Fruit fly (Drosophila melanogaster) whole organism, embryonic: ENCODE results near the gene CG34258.

Experiments used
- Asciz ChIP-seq: fragments of 200-800 bp; sonication (Bioruptor generic); optimal IDR thresholded peaks from 2 replicates; lab custom pipeline; 2017; ENCODE audit warnings: missing biosample characterization, mild to moderate bottlenecking, missing genetic modification characterization, missing genetic modification reagents
- Atf-2 ChIP-seq: fragments of 200-800 bp; sonication (Bioruptor generic); optimal IDR thresholded peaks from 2 replicates; lab custom pipeline; 2016; ENCODE audit warnings: missing biosample characterization, missing genetic modification characterization
- CG10543 ChIP-seq: fragments of 200-800 bp; sonication (Bioruptor generic); optimal IDR thresholded peaks from 3 replicates; lab custom pipeline; 2017; ENCODE audit warnings: missing biosample characterization, mild to moderate bottlenecking, missing genetic modification characterization, moderate library complexity
- CG11695 ChIP-seq: fragments of 200-800 bp; sonication (Bioruptor generic); IDR thresholded peaks from 3 replicates; pipeline ENCODE4 v1.3.6; 2022; ENCODE audit warnings: missing biosample characterization, missing genetic modification characterization
- CG1233 ChIP-seq: fragments of 200-800 bp; sonication (Bioruptor generic); optimal IDR thresholded peaks from 4 replicates; lab custom pipeline; 2018; ENCODE audit warnings: missing biosample characterization, mild to moderate bottlenecking, missing genetic modification characterization
- CG12769 ChIP-seq: fragments of 200-800 bp; sonication (Bioruptor generic); optimal IDR thresholded peaks from 2 replicates; lab custom pipeline; 2019; ENCODE audit warnings: missing biosample characterization, mild to moderate bottlenecking, missing genetic modification characterization, moderate library complexity
- CG14050 ChIP-seq: fragments of 200-800 bp; sonication (Bioruptor generic); IDR thresholded peaks from 3 replicates; pipeline ENCODE4 v1.3.6; 2022; ENCODE audit warnings: missing biosample characterization, missing genetic modification characterization
- CG16779 ChIP-seq: fragments of 200-800 bp; sonication (Bioruptor generic); IDR thresholded peaks from 2 replicates; pipeline ENCODE4 v1.3.6; 2022; ENCODE audit warnings: missing biosample characterization, missing genetic modification characterization
- CG17385 ChIP-seq: fragments of 200-800 bp; sonication (Bioruptor generic); optimal IDR thresholded peaks from 3 replicates; lab custom pipeline; 2018; ENCODE audit warnings: missing biosample characterization, mild to moderate bottlenecking, missing genetic modification characterization
- CG7839 ChIP-seq: fragments of 200-800 bp; sonication (Bioruptor generic); optimal IDR thresholded peaks from 3 replicates; lab custom pipeline; 2018; ENCODE audit warnings: missing biosample characterization, mild to moderate bottlenecking, missing genetic modification characterization, moderate library complexity
- D ChIP-seq, 2 experiments: fragments of 200-800 bp in 1 of 2; fragments of >200 bp in 1 of 2; sonication (Bioruptor generic) in 1 of 2; optimal IDR thresholded peaks; 2 replicates in 1 of 2; 3 replicates in 1 of 2; lab custom pipeline; 2017; ENCODE audit warnings: mild to moderate bottlenecking in 1 of 2, missing biosample characterization in 1 of 2, missing genetic modification characterization in 1 of 2, missing genetic modification reagents in 1 of 2
- D19A ChIP-seq: fragments of 200-800 bp; optimal IDR thresholded peaks from 3 replicates; lab custom pipeline; 2019; ENCODE audit warnings: missing biosample characterization, mild to moderate bottlenecking, missing genetic modification characterization, moderate library complexity
- Ets65A ChIP-seq: fragments of 200-800 bp; sonication (Bioruptor generic); peaks from one replicate; lab custom pipeline; 2016; ENCODE audit warnings: missing biosample characterization, missing genetic modification characterization
- HLH54F ChIP-seq: fragments of 200-800 bp; sonication (Bioruptor generic); optimal IDR thresholded peaks from 3 replicates; lab custom pipeline; 2016; ENCODE audit warnings: missing biosample characterization, missing genetic modification characterization
- Pdp1 ChIP-seq, 2 experiments: fragments of 200-800 bp; sonication (Bioruptor generic); optimal IDR thresholded peaks; 3 replicates each; lab custom pipeline; 2016; ENCODE audit warnings: missing biosample characterization in 2 of 2, missing genetic modification characterization in 2 of 2, mild to moderate bottlenecking in 1 of 2, moderate library complexity in 1 of 2
- Scr ChIP-seq: fragments of 200-800 bp; sonication (Bioruptor generic); IDR thresholded peaks from 2 replicates; pipeline ENCODE4 v1.3.6; 2022; ENCODE audit warnings: missing biosample characterization, missing genetic modification characterization; ENCODE audit not compliant: partially characterized antibody
- Trl ChIP-seq, 3 experiments: fragments of >200 bp in 2 of 3; fragments of 200-800 bp in 1 of 3; sonication (Bioruptor generic) in 1 of 3; optimal IDR thresholded peaks; 2 replicates in 1 of 3; 3 replicates in 2 of 3; lab custom pipeline; 2016 to 2017; ENCODE audit warnings: missing biosample characterization in 1 of 3, missing genetic modification characterization in 1 of 3
- abd-A ChIP-seq: fragments of 200-800 bp; sonication (Bioruptor generic); optimal IDR thresholded peaks from 3 replicates; lab custom pipeline; 2019; ENCODE audit warnings: missing biosample characterization, mild to moderate bottlenecking, missing genetic modification characterization, moderate library complexity
- amos ChIP-seq: fragments of 200-800 bp; sonication (Bioruptor generic); IDR thresholded peaks from 2 replicates; pipeline ENCODE4 v1.3.6; 2022; ENCODE audit warnings: missing biosample characterization, missing genetic modification characterization; ENCODE audit not compliant: partially characterized antibody
- ara ChIP-seq: fragments of 200-800 bp; sonication (Bioruptor generic); IDR thresholded peaks from 2 replicates; pipeline ENCODE4 v1.3.6; 2022; ENCODE audit warnings: missing biosample characterization, missing genetic modification characterization
- chif ChIP-seq, 2 experiments: fragments of 200-800 bp; sonication (Bioruptor generic); optimal IDR thresholded peaks; 3 replicates each; lab custom pipeline; 2016; ENCODE audit warnings: missing biosample characterization in 2 of 2, missing genetic modification characterization in 2 of 2
- chinmo ChIP-seq: fragments of 200-800 bp; sonication (Bioruptor generic); IDR thresholded peaks from 4 replicates; pipeline ENCODE4 v1.3.6; 2022; ENCODE audit warnings: missing biosample characterization, missing genetic modification characterization; ENCODE audit not compliant: partially characterized antibody
- eve ChIP-seq, 2 experiments: fragments of >200 bp; optimal IDR thresholded peaks; 2 replicates each; lab custom pipeline; 2017; ENCODE audit warnings: missing biosample characterization in 2 of 2, missing genetic modification characterization in 2 of 2
- exex ChIP-seq: fragments of 200-800 bp; sonication (Bioruptor generic); optimal IDR thresholded peaks from 4 replicates; lab custom pipeline; 2018; ENCODE audit warnings: missing biosample characterization, mild to moderate bottlenecking, missing genetic modification characterization, moderate library complexity
- gro ChIP-seq: fragments of 200-800 bp; sonication (Bioruptor generic); optimal IDR thresholded peaks from 2 replicates; lab custom pipeline; 2016; ENCODE audit warnings: missing biosample characterization, missing genetic modification characterization
- insv ChIP-seq, 2 experiments: fragments of 200-800 bp; sonication (Bioruptor generic); optimal IDR thresholded peaks; 3 replicates each; lab custom pipeline; 2016 to 2018; ENCODE audit warnings: missing biosample characterization in 2 of 2, missing genetic modification characterization in 2 of 2
- ken ChIP-seq: fragments of 200-800 bp; sonication (Bioruptor generic); IDR thresholded peaks from 3 replicates; pipeline ENCODE4 v1.3.6; 2022; ENCODE audit warnings: missing biosample characterization, missing genetic modification characterization
- kni ChIP-seq: fragments of 200-800 bp; sonication (Bioruptor generic); optimal IDR thresholded peaks from 3 replicates; lab custom pipeline; 2017; ENCODE audit warnings: mild to moderate bottlenecking, missing biosample characterization, missing genetic modification reagents, missing genetic modification characterization
- lov ChIP-seq, 2 experiments: fragments of 200-800 bp in 1 of 2; fragments of >200 bp in 1 of 2; sonication (Bioruptor generic) in 1 of 2; IDR thresholded peaks in 1 of 2; optimal IDR thresholded peaks in 1 of 2; 2 replicates in 1 of 2; 3 replicates in 1 of 2; pipeline versions ENCODE4 v1.3.6 to Lab custom; 2017 to 2022; ENCODE audit warnings: missing biosample characterization in 1 of 2, missing genetic modification characterization in 1 of 2
- phol ChIP-seq: fragments of 200-800 bp; sonication (Bioruptor generic); optimal IDR thresholded peaks from 3 replicates; lab custom pipeline; 2018; ENCODE audit warnings: missing biosample characterization, mild to moderate bottlenecking, missing genetic modification characterization, moderate library complexity
- sd ChIP-seq: fragments of 200-800 bp; sonication (Bioruptor generic); optimal IDR thresholded peaks from 3 replicates; lab custom pipeline; 2018; ENCODE audit warnings: missing biosample characterization, mild to moderate bottlenecking, missing genetic modification characterization, moderate library complexity
- sens ChIP-seq: fragments of 200-800 bp; sonication (Bioruptor generic); peaks from one replicate; lab custom pipeline; 2016; ENCODE audit warnings: missing biosample characterization, missing genetic modification characterization
- sr ChIP-seq: fragments of 200-800 bp; sonication (Bioruptor generic); IDR thresholded peaks from 3 replicates; pipeline ENCODE4 v1.3.6; 2022; ENCODE audit warnings: missing biosample characterization, missing genetic modification characterization
- ssp ChIP-seq: fragments of 200-800 bp; sonication (Bioruptor generic); IDR thresholded peaks from 2 replicates; pipeline ENCODE4 v1.3.6; 2022; ENCODE audit warnings: missing biosample characterization, missing genetic modification characterization
- tin ChIP-seq: fragments of 200-800 bp; sonication (Bioruptor generic); optimal IDR thresholded peaks from 3 replicates; lab custom pipeline; 2016; ENCODE audit warnings: missing biosample characterization, missing genetic modification characterization
- tna ChIP-seq: fragments of 200-800 bp; sonication (Bioruptor generic); IDR thresholded peaks from 2 replicates; pipeline ENCODE4 v1.3.6; 2022; ENCODE audit warnings: missing biosample characterization, missing genetic modification characterization; ENCODE audit not compliant: partially characterized antibody
- vvl ChIP-seq: fragments of 200-800 bp; sonication (Bioruptor generic); IDR thresholded peaks from 2 replicates; pipeline ENCODE4 v1.3.6; 2022; ENCODE audit warnings: missing biosample characterization, missing genetic modification characterization
- yki ChIP-seq: fragments of >200 bp; optimal IDR thresholded peaks from 3 replicates; lab custom pipeline; 2018

CG34258 gene

DNA sequence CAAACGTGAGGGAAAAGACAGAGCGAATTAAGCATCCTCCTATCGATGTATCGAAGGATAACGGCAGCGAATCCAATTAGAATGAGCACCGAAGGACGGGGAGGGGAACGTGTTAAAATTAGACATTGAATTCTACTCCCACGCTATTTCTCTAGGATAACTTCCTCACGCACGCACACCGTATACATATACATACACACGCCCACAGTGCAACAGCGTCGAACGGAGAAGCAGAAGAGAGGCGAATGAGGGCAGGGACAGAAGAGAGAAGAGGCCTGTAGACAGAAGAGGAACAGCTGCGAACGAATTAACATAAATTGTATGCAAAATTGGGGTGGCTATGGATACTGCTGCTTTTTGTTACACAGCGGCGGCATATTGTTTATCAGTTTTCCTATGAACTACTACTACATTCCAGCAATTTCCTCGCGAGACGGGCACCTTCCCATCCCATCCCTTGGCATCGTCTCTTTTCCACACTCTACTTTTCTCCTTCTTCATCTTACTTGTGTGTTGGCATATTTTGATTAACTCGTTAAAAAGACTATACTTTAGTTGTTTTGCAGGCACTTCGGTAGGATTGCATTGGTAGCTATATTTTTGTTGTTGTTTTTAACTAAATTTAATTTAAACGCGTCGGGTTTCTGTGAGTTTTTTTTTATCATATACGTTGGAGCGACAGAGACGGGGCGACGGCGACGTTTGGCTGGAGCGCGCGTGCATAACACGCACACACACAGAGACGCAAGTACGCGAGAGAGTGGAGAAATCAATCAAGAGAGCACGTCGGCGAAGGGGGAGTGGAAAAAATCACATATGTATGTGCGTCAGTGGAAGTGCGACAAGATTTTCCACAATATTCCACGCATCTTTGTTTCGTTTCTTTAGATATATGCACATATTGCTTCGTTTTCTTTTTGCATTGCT is 43.3 kb downstream of the CG34258 start (continued):
- TF ChIP-seq kni (GFP tag; lab: Kevin White, UChicago) (peak; percentile 9), sd (tag; lab: Kevin White, UChicago) (peak; percentile 91), Trl (optimal IDR thresholded peaks at IDR 0.05; lab: Kevin White, UChicago) (peak; percentile 78 to 79), Trl (GFP tag; optimal IDR thresholded peaks at IDR 0.05; lab: Kevin White, UChicago) (peak; percentile 15), CG16779 (no peak), vvl (GFP tag; lab: Robert Waterston, UW) (peak; percentile 76), CG17385 (peak; percentile 14), CG12769 (tag; lab: Kevin White, UChicago) (peak; percentile 55), exex (tag; lab: Kevin White, UChicago) (peak; percentile 5), Asciz (peak; percentile 8), eve (GFP tag; optimal IDR thresholded peaks at IDR 0.05; lab: Kevin White, UChicago) (no peak), insv (GFP tag; optimal IDR thresholded peaks at IDR 0.05; lab: Kevin White, UChicago) (peak in 1 of 2 experiments; percentile 91), chinmo (peak; percentile 71; the same call in 3 of the 4 replicates), CG7839 (tag; lab: Kevin White, UChicago) (no peak), CG10543 (GFP tag; lab: Kevin White, UChicago) (peak; percentile 12), abd-A (tag; lab: Kevin White, UChicago) (peak; percentile 1), ara (GFP tag; lab: Robert Waterston, UW) (no peak), Scr (GFP tag; lab: Robert Waterston, UW) (peak; percentile 35), yki (lab: Kevin White, UChicago) (peak; percentile 26), gro (GFP tag; lab: Kevin White, UChicago) (peak; percentile 11), sr (GFP tag; lab: Robert Waterston, UW) (peak; percentile 96), lov (optimal IDR thresholded peaks at IDR 0.05; lab: Kevin White, UChicago) (no peak), lov (GFP tag; IDR thresholded peaks at IDR 0.05; lab: Robert Waterston, UW) (peak; percentile 50; the same call in 1 of the 3 replicates), Pdp1 (GFP tag; optimal IDR thresholded peaks at IDR 0.05; lab: Kevin White, UChicago) (peak in 1 of 2 experiments; percentile 95), amos (0 out of 2 replicates have a peak, but pooled peaks have one; percentile 4)

DNA sequence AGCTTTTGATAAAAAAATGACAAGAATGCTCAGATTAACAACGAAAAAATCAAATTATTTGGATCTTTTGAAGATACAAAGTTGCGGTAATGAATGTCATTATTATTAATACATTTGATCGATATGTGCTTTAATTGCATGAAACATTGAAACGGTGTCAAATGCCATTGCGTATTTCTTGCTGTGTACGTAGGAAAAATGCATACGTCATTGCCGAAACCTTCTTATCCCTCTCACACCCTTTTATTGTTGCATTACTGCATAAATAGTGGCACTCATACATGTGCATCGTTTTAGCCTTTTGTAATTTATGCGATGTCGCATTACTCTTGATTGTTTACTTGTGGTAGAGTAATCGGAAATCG is 44.1 kb downstream of the CG34258 start:
- TF ChIP-seq Asciz (peak; percentile 6), ken (no peak), sens (GFP tag; lab: Kevin White, UChicago) (peak; percentile 70), CG11695 (GFP tag; lab: Robert Waterston, UW) (0 out of 3 replicates have a peak, but pooled peaks have one; percentile 14), ssp (GFP tag; lab: Robert Waterston, UW) (no peak), phol (tag; lab: Kevin White, UChicago) (peak; percentile 35), Ets65A (GFP tag; lab: Kevin White, UChicago) (no peak), D (optimal IDR thresholded peaks at IDR 0.05; lab: Kevin White, UChicago) (no peak), D (GFP tag; optimal IDR thresholded peaks at IDR 0.05; lab: Kevin White, UChicago) (peak; percentile 18), CG1233 (no peak), HLH54F (GFP tag; lab: Kevin White, UChicago) (no peak), D19A (tag; lab: Kevin White, UChicago) (peak; percentile 59), CG14050 (GFP tag; lab: Robert Waterston, UW) (0 out of 3 replicates have a peak, but pooled peaks have one; percentile 2), Atf-2 (GFP tag; lab: Kevin White, UChicago) (peak; percentile 7), tna (GFP tag; lab: Robert Waterston, UW) (0 out of 2 replicates have a peak, but pooled peaks have one; percentile 20), tin (GFP tag; lab: Kevin White, UChicago) (no peak), chif (GFP tag; optimal IDR thresholded peaks at IDR 0.05; lab: Kevin White, UChicago) (peak in 1 of 2 experiments; percentile 2)
